Worm (Caenorhabditis elegans) whole organism, young adult: ENCODE results near the gene ssup-72.

Experiments
- F39B2.1 ChIP-seq: fragments of 200-800 bp; sonication (Bioruptor generic); IDR thresholded peaks from 2 replicates; pipeline ENCODE4 v1.3.6; 2022; ENCODE audit warnings: missing genetic modification reagents, missing genetic modification characterization, missing compliant biosample characterization
- Y53F4B.3 ChIP-seq: fragments of 200-800 bp; sonication (Bioruptor generic); IDR thresholded peaks from 2 replicates; pipeline ENCODE4 v1.3.6; 2022; ENCODE audit warnings: missing genetic modification reagents, missing genetic modification characterization, missing compliant biosample characterization
- ccch-3 ChIP-seq: fragments of 200-800 bp; sonication (Bioruptor generic); optimal IDR thresholded peaks from 2 replicates; lab custom pipeline; 2018; ENCODE audit warnings: mild to moderate bottlenecking, missing genetic modification characterization, missing compliant biosample characterization
- ceh-40 ChIP-seq: fragments of 200-800 bp; sonication (Bioruptor generic); IDR thresholded peaks from 2 replicates; pipeline ENCODE4 v1.3.6; 2022; ENCODE audit warnings: missing genetic modification characterization, missing compliant biosample characterization
- ceh-58 ChIP-seq: fragments of 200-800 bp; sonication (Bioruptor generic); IDR thresholded peaks from 2 replicates; pipeline ENCODE4 v1.3.6; 2022; ENCODE audit warnings: missing genetic modification characterization, missing compliant biosample characterization
- egl-18 ChIP-seq: fragments of 200-800 bp; sonication (Bioruptor generic); IDR thresholded peaks from 2 replicates; pipeline ENCODE4 v1.3.6; 2022; ENCODE audit warnings: missing genetic modification reagents, missing genetic modification characterization, missing compliant biosample characterization
- lsl-1 ChIP-seq: fragments of 200-800 bp; sonication (Bioruptor generic); optimal IDR thresholded peaks from 2 replicates; lab custom pipeline; 2018; ENCODE audit warnings: mild to moderate bottlenecking, missing genetic modification characterization, moderate library complexity, missing compliant biosample characterization
- madf-10 ChIP-seq: sonication (generic microtip); optimal IDR thresholded peaks from 2 replicates; lab custom pipeline; 2016; ENCODE audit warnings: mild to moderate bottlenecking, missing genetic modification characterization, missing compliant biosample characterization
- madf-6 ChIP-seq: fragments of 200-800 bp; sonication (Bioruptor generic); IDR thresholded peaks from 2 replicates; pipeline ENCODE4 v1.3.6; 2022; ENCODE audit warnings: missing genetic modification reagents, missing genetic modification characterization, missing compliant biosample characterization
- rec-8 ChIP-seq, 2 experiments: sonication (generic microtip); optimal IDR thresholded peaks; 2 replicates each; lab custom pipeline; 2016; ENCODE audit warnings: mild to moderate bottlenecking in 2 of 2, missing genetic modification characterization in 2 of 2, missing genetic modification reagents in 2 of 2, missing genotype in 2 of 2, missing biosample characterization in 1 of 2, missing compliant biosample characterization in 1 of 2, moderate library complexity in 1 of 2
- snpc-4 ChIP-seq, 5 experiments: fragments of 150-350 bp in 1 of 5; sonication (generic microtip) in 4 of 5; optimal IDR thresholded peaks; 2 replicates each; lab custom pipeline; 2014 to 2018; ENCODE audit warnings: missing genetic modification characterization in 5 of 5, missing biosample characterization in 3 of 5, antibody characterized with exemption in 2 of 5, mild to moderate bottlenecking in 2 of 5, missing compliant biosample characterization in 2 of 5, missing genotype in 2 of 5, moderate library complexity in 2 of 5, missing genetic modification reagents in 1 of 5
- unc-62 ChIP-seq: fragments of 150-350 bp; optimal IDR thresholded peaks from 2 replicates; lab custom pipeline; 2014; ENCODE audit warnings: missing biosample characterization, missing genetic modification reagents, missing genetic modification characterization
- ztf-3 ChIP-seq: fragments of 200-800 bp; sonication (Bioruptor generic); optimal IDR thresholded peaks from 2 replicates; lab custom pipeline; 2018; ENCODE audit warnings: mild to moderate bottlenecking, missing genetic modification characterization, missing compliant biosample characterization

DNA sequence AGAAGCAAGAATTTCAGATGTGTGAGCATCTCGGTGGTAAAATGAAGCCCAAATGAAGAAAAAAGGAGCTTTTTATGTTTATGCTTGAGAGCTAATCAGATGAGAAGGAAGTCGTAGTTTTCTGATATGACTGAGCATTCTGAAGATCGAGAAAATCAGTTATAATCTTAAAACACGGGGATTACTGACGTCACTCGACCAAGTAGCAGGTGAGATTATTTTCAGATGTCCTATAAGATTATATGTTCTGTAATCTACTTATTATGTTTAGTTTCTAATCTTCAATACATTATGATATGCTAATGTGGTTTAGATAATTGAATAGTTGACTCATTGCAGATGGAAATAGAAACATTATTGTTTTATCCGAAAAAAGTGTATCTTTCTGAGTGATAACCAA, 30.6 kb upstream of the ssup-72 start, which contains the start of gene ins-14:
- TF ChIP-seq ccch-3 (GFP tag; lab: Kevin White, UChicago) (no peak), snpc-4 (GFP tag; optimal IDR thresholded peaks at IDR 0.05; lab: Kevin White, UChicago) (no peak), snpc-4 (tag; optimal IDR thresholded peaks at IDR 0.05; lab: Kevin White, UChicago) (no peak), ceh-58 (GFP tag; lab: Robert Waterston, UW) (no peak), F39B2.1 (GFP tag; lab: Robert Waterston, UW) (no peak), madf-6 (GFP tag; lab: Robert Waterston, UW) (no peak), egl-18 (GFP tag; lab: Robert Waterston, UW) (no peak), lsl-1 (no peak), unc-62 (GFP tag; lab: Kevin White, UChicago) (no peak), Y53F4B.3 (GFP tag; lab: Robert Waterston, UW) (no peak), ceh-40 (GFP tag; lab: Robert Waterston, UW) (no peak), ztf-3 (GFP tag; lab: Kevin White, UChicago) (no peak), rec-8 (tag; optimal IDR thresholded peaks at IDR 0.05; lab: Kevin White, UChicago) (no peak), madf-10 (tag; lab: Kevin White, UChicago) (no peak)
